Fruit fly (Drosophila melanogaster) whole organism, embryonic: ENCODE measurements around the gene Shaw.

Source experiments
- Adf1 ChIP-seq: fragments of 200-800 bp; sonication (Bioruptor generic); IDR thresholded peaks from 2 replicates; pipeline ENCODE4 v1.3.6; 2022; ENCODE audit warnings: missing biosample characterization, missing genetic modification characterization
- CG10274 ChIP-seq: fragments of 200-800 bp; sonication (Bioruptor generic); optimal IDR thresholded peaks from 3 replicates; lab custom pipeline; 2017; ENCODE audit warnings: missing biosample characterization, mild to moderate bottlenecking, missing genetic modification characterization
- CG11456 ChIP-seq: fragments of 200-800 bp; sonication (Bioruptor generic); IDR thresholded peaks from 3 replicates; pipeline ENCODE4 v1.3.6; 2022; ENCODE audit warnings: missing biosample characterization, missing genetic modification characterization
- CG15514 ChIP-seq: fragments of 200-800 bp; sonication (Bioruptor generic); optimal IDR thresholded peaks from 3 replicates; lab custom pipeline; 2017; ENCODE audit warnings: missing biosample characterization, missing genetic modification characterization, mild to moderate bottlenecking, moderate library complexity, missing genetic modification reagents
- CG1603 ChIP-seq: fragments of 200-800 bp; sonication (Bioruptor generic); optimal IDR thresholded peaks from 2 replicates; lab custom pipeline; 2019; ENCODE audit warnings: missing biosample characterization, mild to moderate bottlenecking, missing genetic modification characterization, moderate library complexity
- CG1792 ChIP-seq: fragments of 200-800 bp; sonication (Bioruptor generic); optimal IDR thresholded peaks from 2 replicates; lab custom pipeline; 2016; ENCODE audit warnings: missing biosample characterization, missing genetic modification characterization
- CG31388 ChIP-seq: fragments of 200-800 bp; sonication (Bioruptor generic); optimal IDR thresholded peaks from 2 replicates; lab custom pipeline; 2016; ENCODE audit warnings: missing biosample characterization, missing genetic modification characterization
- CG34376 ChIP-seq: fragments of 200-800 bp; sonication (Bioruptor generic); optimal IDR thresholded peaks from 2 replicates; lab custom pipeline; 2018; ENCODE audit warnings: missing biosample characterization, mild to moderate bottlenecking, missing genetic modification characterization
- CG4328 ChIP-seq: fragments of 200-800 bp; sonication (Bioruptor generic); optimal IDR thresholded peaks from 3 replicates; lab custom pipeline; 2017; ENCODE audit warnings: missing biosample characterization, missing genetic modification reagents, missing genetic modification characterization
- CG6272 ChIP-seq: fragments of 200-800 bp; sonication (Bioruptor generic); IDR thresholded peaks from 2 replicates; pipeline ENCODE4 v1.3.6; 2022; ENCODE audit warnings: missing biosample characterization, missing genetic modification characterization
- Dad ChIP-seq: fragments of 200-800 bp; sonication (Bioruptor generic); optimal IDR thresholded peaks from 3 replicates; lab custom pipeline; 2016; ENCODE audit warnings: missing biosample characterization, missing genetic modification characterization
- Deaf1 ChIP-seq: fragments of 200-800 bp; optimal IDR thresholded peaks from 3 replicates; lab custom pipeline; 2019; ENCODE audit warnings: missing biosample characterization, mild to moderate bottlenecking, missing genetic modification characterization, moderate library complexity
- Eip74EF ChIP-seq, 2 experiments: fragments of 200-800 bp in 1 of 2; fragments of >200 bp in 1 of 2; sonication (Bioruptor generic) in 1 of 2; optimal IDR thresholded peaks; 2 replicates each; lab custom pipeline; 2017 to 2019; ENCODE audit warnings: missing biosample characterization in 2 of 2, missing genetic modification characterization in 2 of 2, mild to moderate bottlenecking in 1 of 2, moderate library complexity in 1 of 2
- Fer2 ChIP-seq: fragments of 200-800 bp; sonication (Bioruptor generic); optimal IDR thresholded peaks from 2 replicates; lab custom pipeline; 2018; ENCODE audit warnings: missing biosample characterization, mild to moderate bottlenecking, missing genetic modification characterization, moderate library complexity
- HHEX ChIP-seq: fragments of 200-800 bp; sonication (Bioruptor generic); optimal IDR thresholded peaks from 3 replicates; lab custom pipeline; 2017; ENCODE audit warnings: missing biosample characterization, mild to moderate bottlenecking, missing genetic modification characterization, missing genetic modification reagents
- HmgZ ChIP-seq: fragments of 200-800 bp; sonication (Bioruptor generic); optimal IDR thresholded peaks from 2 replicates; lab custom pipeline; 2018; ENCODE audit warnings: missing biosample characterization, mild to moderate bottlenecking, missing genetic modification characterization
- Hr51 ChIP-seq, 2 experiments: fragments of 200-800 bp; sonication (Bioruptor generic); optimal IDR thresholded peaks; 2 replicates in 1 of 2; 3 replicates in 1 of 2; lab custom pipeline; 2016 to 2018; ENCODE audit warnings: missing biosample characterization in 2 of 2, missing genetic modification characterization in 2 of 2, mild to moderate bottlenecking in 1 of 2, moderate library complexity in 1 of 2
- MBD-R2 ChIP-seq: fragments of 200-800 bp; sonication (Bioruptor generic); IDR thresholded peaks from 2 replicates; pipeline ENCODE4 v1.3.6; 2022; ENCODE audit warnings: missing biosample characterization, missing genetic modification characterization
- Meics ChIP-seq: fragments of 200-800 bp; sonication (Bioruptor generic); optimal IDR thresholded peaks from 2 replicates; lab custom pipeline; 2017; ENCODE audit warnings: missing biosample characterization, mild to moderate bottlenecking, missing genetic modification characterization
- Mes4 ChIP-seq: fragments of 200-800 bp; sonication (Bioruptor generic); optimal IDR thresholded peaks from 2 replicates; lab custom pipeline; 2016; ENCODE audit warnings: missing biosample characterization, missing genetic modification characterization
- Nf-YC ChIP-seq: fragments of 200-800 bp; optimal IDR thresholded peaks from 3 replicates; lab custom pipeline; 2019; ENCODE audit warnings: missing biosample characterization, mild to moderate bottlenecking, missing genetic modification characterization, moderate library complexity
- PHDP ChIP-seq: fragments of 200-800 bp; sonication (Bioruptor generic); optimal IDR thresholded peaks from 3 replicates; lab custom pipeline; 2018; ENCODE audit warnings: missing biosample characterization, mild to moderate bottlenecking, missing genetic modification characterization, moderate library complexity
- Pdp1 ChIP-seq, 2 experiments: fragments of 200-800 bp; sonication (Bioruptor generic); optimal IDR thresholded peaks; 3 replicates each; lab custom pipeline; 2016; ENCODE audit warnings: missing biosample characterization in 2 of 2, missing genetic modification characterization in 2 of 2, mild to moderate bottlenecking in 1 of 2, moderate library complexity in 1 of 2
- TFAM ChIP-seq: fragments of 200-800 bp; sonication (Bioruptor generic); optimal IDR thresholded peaks from 2 replicates; lab custom pipeline; 2017; ENCODE audit warnings: missing biosample characterization, missing genetic modification characterization, inconsistent platforms
- Xbp1 ChIP-seq: fragments of 200-800 bp; sonication (Bioruptor generic); optimal IDR thresholded peaks from 3 replicates; lab custom pipeline; 2016; ENCODE audit warnings: missing biosample characterization, mild to moderate bottlenecking, missing genetic modification characterization
- YL-1 ChIP-seq: fragments of 200-800 bp; sonication (Bioruptor generic); optimal IDR thresholded peaks from 3 replicates; lab custom pipeline; 2017; ENCODE audit warnings: missing biosample characterization, mild to moderate bottlenecking, missing genetic modification characterization
- chm ChIP-seq: fragments of 200-800 bp; sonication (Bioruptor generic); IDR thresholded peaks from 2 replicates; pipeline ENCODE4 v1.3.6; 2022; ENCODE audit warnings: missing biosample characterization, missing genetic modification characterization
- dmrt11E ChIP-seq: fragments of 200-800 bp; sonication (Bioruptor generic); optimal IDR thresholded peaks from 3 replicates; lab custom pipeline; 2018; ENCODE audit warnings: missing biosample characterization, mild to moderate bottlenecking, missing genetic modification characterization, moderate library complexity
- dysf ChIP-seq: fragments of 200-800 bp; sonication (Bioruptor generic); IDR thresholded peaks from 3 replicates; pipeline ENCODE4 v1.3.6; 2022; ENCODE audit warnings: missing biosample characterization, missing genetic modification characterization
- eve ChIP-seq, 2 experiments: fragments of >200 bp; optimal IDR thresholded peaks; 2 replicates each; lab custom pipeline; 2017; ENCODE audit warnings: missing biosample characterization in 2 of 2, missing genetic modification characterization in 2 of 2
- fd96Cb ChIP-seq: fragments of 200-800 bp; sonication (Bioruptor generic); optimal IDR thresholded peaks from 2 replicates; lab custom pipeline; 2018; ENCODE audit warnings: missing biosample characterization, mild to moderate bottlenecking, missing genetic modification characterization, moderate library complexity
- hkb ChIP-seq, 2 experiments: fragments of 200-800 bp in 1 of 2; fragments of >200 bp in 1 of 2; sonication (Bioruptor generic) in 1 of 2; IDR thresholded peaks in 1 of 2; optimal IDR thresholded peaks in 1 of 2; 2 replicates each; pipeline versions ENCODE4 v1.3.6 to Lab custom; 2017 to 2022; ENCODE audit warnings: missing biosample characterization in 1 of 2, missing genetic modification characterization in 1 of 2
- ro ChIP-seq: fragments of 200-800 bp; sonication (Bioruptor generic); IDR thresholded peaks from 2 replicates; pipeline ENCODE4 v1.3.6; 2022; ENCODE audit warnings: missing biosample characterization, missing genetic modification characterization
- salm ChIP-seq: fragments of 200-800 bp; sonication (Bioruptor generic); optimal IDR thresholded peaks from 2 replicates; lab custom pipeline; 2018; ENCODE audit warnings: missing biosample characterization, mild to moderate bottlenecking, missing genetic modification characterization
- tgo ChIP-seq: fragments of 200-800 bp; sonication (Bioruptor generic); IDR thresholded peaks from 3 replicates; pipeline ENCODE4 v1.3.6; 2022; ENCODE audit warnings: missing biosample characterization, missing genetic modification characterization
- vfl ChIP-seq: fragments of 200-800 bp; sonication (Bioruptor generic); optimal IDR thresholded peaks from 2 replicates; lab custom pipeline; 2016; ENCODE audit warnings: missing biosample characterization, missing genetic modification characterization
- wek ChIP-seq: fragments of 200-800 bp; sonication (Bioruptor generic); optimal IDR thresholded peaks from 3 replicates; lab custom pipeline; 2018; ENCODE audit warnings: missing biosample characterization, mild to moderate bottlenecking, missing genetic modification characterization, moderate library complexity

The Shaw gene

dm6 chr2L:3696438-3696837 is 21.5 kb upstream of the Shaw start, which contains the start of gene IM33 (continued):
- no peak for TF ChIP-seq YL-1 (GFP tag; lab: Kevin White, UChicago)
- peak; percentile 61 for TF ChIP-seq CG34376

dm6 chr2L:3697772-3698171 is 20.2 kb upstream of the Shaw start, which contains the start of gene CG3604:
Gene CG3604, minus strand, starts transcription at chr2L:3697872.
- TF ChIP-seq Eip74EF (GFP tag; optimal IDR thresholded peaks at IDR 0.05; lab: Kevin White, UChicago): peak in 1 of 2 experiments; percentile 14
- no peak for TF ChIP-seq CG31388 (GFP tag; lab: Kevin White, UChicago)

dm6 chr2L:3698992-3699514 is 18.9 kb upstream of the Shaw start, which contains the start of the genes CG10031 and CG42464:
Gene CG10031, minus strand, starts transcription at chr2L:3699092.
Gene CG42464, plus strand, starts transcription at chr2L:3699464.
- TF ChIP-seq CG34376 (peak; percentile 26), chm (no peak), CG15514 (GFP tag; lab: Kevin White, UChicago) (peak; percentile 56), CG11456 (no peak), HHEX (GFP tag; lab: Kevin White, UChicago) (no peak), Pdp1 (GFP tag; optimal IDR thresholded peaks at IDR 0.05; lab: Kevin White, UChicago) (peak in 1 of 2 experiments; percentile 42)

- TF ChIP-seq tgo (GFP tag; lab: Robert Waterston, UW) (no peak), Fer2 (no peak), PHDP (tag; lab: Kevin White, UChicago) (no peak), CG10274 (GFP tag; lab: Kevin White, UChicago) (no peak), salm (tag; lab: Kevin White, UChicago) (no peak), dmrt11E (no peak), ro (GFP tag; lab: Robert Waterston, UW) (no peak), CG4328 (GFP tag; lab: Kevin White, UChicago) (no peak), vfl (GFP tag; lab: Kevin White, UChicago) (no peak)
Observed at dm6 chr2L:3699895-3700294, 18.1 kb upstream of the Shaw start, which contains the start of gene CG42465. Gene CG42465, plus strand, starts transcription at chr2L:3700195.

- TF ChIP-seq CG6272: no peak
- no peak for TF ChIP-seq TFAM
- no peak for TF ChIP-seq Meics
- TF ChIP-seq Mes4 (GFP tag; lab: Kevin White, UChicago): no peak
- TF ChIP-seq fd96Cb: no peak
- no peak for TF ChIP-seq Xbp1 (GFP tag; lab: Kevin White, UChicago)
- no peak for TF ChIP-seq Adf1 (GFP tag; lab: Robert Waterston, UW)
- TF ChIP-seq MBD-R2: no peak
- TF ChIP-seq CG1792 (GFP tag; lab: Kevin White, UChicago): no peak
- no peak for TF ChIP-seq eve (GFP tag; optimal IDR thresholded peaks at IDR 0.05; lab: Kevin White, UChicago)
- TF ChIP-seq dysf (GFP tag; lab: Robert Waterston, UW): no peak
- no peak for TF ChIP-seq Deaf1 (tag; lab: Kevin White, UChicago)
- TF ChIP-seq hkb (optimal IDR thresholded peaks at IDR 0.05; lab: Kevin White, UChicago): no peak
- no peak for TF ChIP-seq hkb (GFP tag; IDR thresholded peaks at IDR 0.05; lab: Robert Waterston, UW)
- TF ChIP-seq CG1603: no peak
- no peak for TF ChIP-seq Nf-YC (tag; lab: Kevin White, UChicago)
- TF ChIP-seq Hr51 (GFP tag; optimal IDR thresholded peaks at IDR 0.05; lab: Kevin White, UChicago): no peak
- TF ChIP-seq Dad (GFP tag; lab: Kevin White, UChicago): no peak
- TF ChIP-seq HmgZ: no peak
- no peak for TF ChIP-seq wek
Observed at dm6 chr2L:3700374-3700773, 17.6 kb upstream of the Shaw start, which contains the start of gene Sfp24C1. Gene Sfp24C1, plus strand, starts transcription at chr2L:3700674.
